Fruit fly (Drosophila melanogaster): Measurements from ENCODE around the gene CG3792.

CG3792 gene

dm6 chr2L:5003670-5004453 is 26.8 kb downstream of the CG3792 start (continued):
- TF ChIP-seq Abd-B (GFP tag; optimal IDR thresholded peaks at IDR 0.05) = no peak
- peak; percentile 42 for TF ChIP-seq sens (GFP tag)
- no peak for TF ChIP-seq croc (GFP tag; conservative IDR thresholded peaks at IDR 0.05)
- TF ChIP-seq sens-2 (GFP tag; IDR thresholded peaks at IDR 0.05) = no peak
- peak; percentile 81 for TF ChIP-seq CG31365 (tag; optimal IDR thresholded peaks at IDR 0.05)
- TF ChIP-seq Scr (GFP tag; IDR thresholded peaks at IDR 0.05; ENCODE audit: partially characterized antibody) = no peak
- TF ChIP-seq Mrtf (GFP tag; IDR thresholded peaks at IDR 0.05) = no peak
- TF ChIP-seq CG6654 (GFP tag; optimal IDR thresholded peaks at IDR 0.05) = peak; percentile 97
- TF ChIP-seq jigr1 (GFP tag; IDR thresholded peaks at IDR 0.05) = no peak
- no peak for TF ChIP-seq CG32767 (GFP tag; IDR thresholded peaks at IDR 0.05)
- TF ChIP-seq CG11695 (GFP tag; IDR thresholded peaks at IDR 0.05) = no peak
- no peak for TF ChIP-seq mld (GFP tag; IDR thresholded peaks at IDR 0.05; ENCODE audit: partially characterized antibody)
- peak; percentile 77 for TF ChIP-seq CG4360 (GFP tag; IDR thresholded peaks at IDR 0.05)
- no peak for TF ChIP-seq CG11398 (GFP tag; optimal IDR thresholded peaks at IDR 0.05)
- TF ChIP-seq cad (GFP tag; optimal IDR thresholded peaks at IDR 0.05) = peak; percentile 84
- no peak for TF ChIP-seq Sox102F (GFP tag; optimal IDR thresholded peaks at IDR 0.05)
- TF ChIP-seq Lhr (GFP tag; optimal IDR thresholded peaks at IDR 0.05) = no peak
- peak in 1 of 2 experiments; percentile 46 for TF ChIP-seq tll (GFP tag; optimal IDR thresholded peaks at IDR 0.05)
- TF ChIP-seq CG10209 (GFP tag; optimal IDR thresholded peaks at IDR 0.05) = no peak
- TF ChIP-seq Dfd (GFP tag; optimal IDR thresholded peaks at IDR 0.05) = peak in 1 of 2 experiments; percentile 97
- TF ChIP-seq caup (GFP tag; optimal IDR thresholded peaks at IDR 0.05; ENCODE audit: severe bottlenecking) = no peak

- no peak for TF ChIP-seq Tbp (GFP tag; optimal IDR thresholded peaks at IDR 0.05)
- TF ChIP-seq CG10321 (GFP tag; IDR thresholded peaks at IDR 0.05) = peak; percentile 65; the same call in 1 of the 2 replicates
- peak; percentile 95 for TF ChIP-seq wdn (GFP tag; IDR thresholded peaks at IDR 0.05)
- peak; percentile 94 for TF ChIP-seq CoRest (tag; optimal IDR thresholded peaks at IDR 0.05)
- no peak for TF ChIP-seq Kr (GFP tag; optimal IDR thresholded peaks at IDR 0.05)
- TF ChIP-seq Taf1 (GFP tag; IDR thresholded peaks at IDR 0.05) = peak; percentile 94
- peak; percentile 89 for TF ChIP-seq Ssrp (tag; optimal IDR thresholded peaks at IDR 0.05)
- TF ChIP-seq pum (GFP tag; optimal IDR thresholded peaks at IDR 0.05) = peak; percentile 93
- peak; percentile 92 for TF ChIP-seq CrebB (tag; optimal IDR thresholded peaks at IDR 0.05)
- no peak for TF ChIP-seq sc (optimal IDR thresholded peaks at IDR 0.05)
- peak; percentile 79 for TF ChIP-seq sc (GFP tag; optimal IDR thresholded peaks at IDR 0.05)
- peak; percentile 93 for TF ChIP-seq CG16779 (GFP tag; IDR thresholded peaks at IDR 0.05)
- TF ChIP-seq crc (GFP tag; optimal IDR thresholded peaks at IDR 0.05) = peak; percentile 91
- no peak for TF ChIP-seq cad (GFP tag; optimal IDR thresholded peaks at IDR 0.05)
- peak; percentile 46 for TF ChIP-seq lbe (GFP tag; optimal IDR thresholded peaks at IDR 0.05)
- TF ChIP-seq CG15073 (GFP tag; optimal IDR thresholded peaks at IDR 0.05) = peak; percentile 74
- TF ChIP-seq Opbp (GFP tag; IDR thresholded peaks at IDR 0.05; ENCODE audit: partially characterized antibody) = no peak
- peak; percentile 67 for TF ChIP-seq CG33557 (GFP tag; optimal IDR thresholded peaks at IDR 0.05)
- no peak for TF ChIP-seq CG7745 (tag; optimal IDR thresholded peaks at IDR 0.05)
- peak; percentile 91 for TF ChIP-seq CG11398 (GFP tag; optimal IDR thresholded peaks at IDR 0.05)
- TF ChIP-seq bcd (GFP tag; optimal IDR thresholded peaks at IDR 0.05) = peak; percentile 94
- peak; percentile 81 for TF ChIP-seq gt (GFP tag; IDR thresholded peaks at IDR 0.05)
- TF ChIP-seq otp (GFP tag; IDR thresholded peaks at IDR 0.05) = peak; percentile 93
- no peak for TF ChIP-seq Doc3 (GFP tag; IDR thresholded peaks at IDR 0.05; ENCODE audit: partially characterized antibody)
- TF ChIP-seq kay (GFP tag; optimal IDR thresholded peaks at IDR 0.05) = peak; percentile 87
- TF ChIP-seq fd3F (GFP tag; optimal IDR thresholded peaks at IDR 0.05) = peak; percentile 94
- peak; percentile 98 for TF ChIP-seq vvl (GFP tag; IDR thresholded peaks at IDR 0.05)
- TF ChIP-seq crol (GFP tag; IDR thresholded peaks at IDR 0.05) = peak; percentile 78
- TF ChIP-seq cas (GFP tag; IDR thresholded peaks at IDR 0.05) = peak; percentile 95
Observed at dm6 chr2L:5004677-5005463, 27.8 kb downstream of the CG3792 start.
